Fruit fly (Drosophila melanogaster): Measurements from ENCODE around the gene CG8664.
A peak's percentile ranks its signal among the peaks of the same experiment; 100 is the strongest.

The CG8664 gene

DNA sequence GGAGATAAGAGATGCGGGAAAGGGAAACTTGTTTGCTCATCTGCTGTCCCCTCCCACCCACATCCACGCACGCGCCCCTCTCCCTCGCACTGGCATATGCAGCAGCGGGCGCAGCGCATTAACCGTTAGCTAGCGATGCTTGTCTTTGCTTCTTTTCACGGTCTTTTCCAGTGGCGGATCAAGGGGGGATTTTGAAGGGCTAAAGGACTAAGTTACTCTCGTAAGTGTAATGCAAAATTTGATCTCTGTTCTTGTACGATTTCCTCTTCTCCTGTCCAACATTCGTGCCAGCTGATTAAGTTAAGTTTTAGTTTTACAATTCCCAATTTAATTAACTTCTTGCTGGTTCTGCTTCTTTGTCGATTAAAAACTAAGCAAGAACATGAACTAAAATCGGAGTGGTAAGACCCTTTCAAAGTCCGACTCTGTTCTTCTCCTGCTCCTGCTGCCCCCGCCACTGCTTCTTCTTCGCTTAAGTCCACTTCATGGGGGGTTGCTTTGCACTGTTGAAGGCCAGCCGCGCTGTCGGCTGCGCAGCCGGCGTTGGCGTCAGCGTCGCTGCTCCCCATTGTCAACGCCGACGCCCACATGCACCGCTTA, 18.2 kb upstream of the CG8664 start (continued):
- TF ChIP-seq ap (GFP tag; IDR thresholded peaks at IDR 0.05) (no peak), CG32772 (GFP tag; IDR thresholded peaks at IDR 0.05) (peak; percentile 30; the same call in 1 of the 2 replicates), CG9817 (tag; optimal IDR thresholded peaks at IDR 0.05) (no peak), Awh (GFP tag; IDR thresholded peaks at IDR 0.05) (0 out of 2 replicates have a peak, but pooled peaks have one; percentile 33), MTF-1 (GFP tag; optimal IDR thresholded peaks at IDR 0.05; ENCODE audit: borderline replicate concordance) (no peak), CrebB (tag; optimal IDR thresholded peaks at IDR 0.05) (no peak), exex (tag; optimal IDR thresholded peaks at IDR 0.05) (no peak), grn (GFP tag; optimal IDR thresholded peaks at IDR 0.05) (peak; percentile 36), Lhr (GFP tag; optimal IDR thresholded peaks at IDR 0.05) (peak; percentile 3), lbe (GFP tag; optimal IDR thresholded peaks at IDR 0.05) (no peak), psq (GFP tag; optimal IDR thresholded peaks at IDR 0.05) (no peak), twi (tag; optimal IDR thresholded peaks at IDR 0.05) (peak; percentile 25), Neu2 (GFP tag; optimal IDR thresholded peaks at IDR 0.05; ENCODE audit: borderline replicate concordance) (no peak), Drgx (GFP tag; IDR thresholded peaks at IDR 0.05) (peak; percentile 68), CG10274 (GFP tag; optimal IDR thresholded peaks at IDR 0.05) (no peak), ken (GFP tag; IDR thresholded peaks at IDR 0.05) (peak; percentile 65; the same call in 1 of the 3 replicates), esg (GFP tag; conservative IDR thresholded peaks at IDR 0.05) (peak; percentile 21; the same call in 1 of the 2 replicates), gem (tag; optimal IDR thresholded peaks at IDR 0.05) (peak; percentile 69), NFAT (GFP tag; IDR thresholded peaks at IDR 0.05) (no peak), CG33213 (GFP tag; optimal IDR thresholded peaks at IDR 0.05) (no peak), wdn (GFP tag; IDR thresholded peaks at IDR 0.05) (no peak), CG31441 (GFP tag; IDR thresholded peaks at IDR 0.05) (peak; percentile 75), Abd-B (GFP tag; optimal IDR thresholded peaks at IDR 0.05) (peak; percentile 24), gce (GFP tag; IDR thresholded peaks at IDR 0.05) (0 out of 3 replicates have a peak, but pooled peaks have one; percentile 4), HLH3B (GFP tag; IDR thresholded peaks at IDR 0.05) (peak; percentile 34; the same call in 1 of the 2 replicates), lola (GFP tag; optimal IDR thresholded peaks at IDR 0.05) (peak in 1 of 3 experiments; percentile 76), D (optimal IDR thresholded peaks at IDR 0.05) (no peak), D (GFP tag; optimal IDR thresholded peaks at IDR 0.05) (peak; percentile 76), peb (GFP tag; IDR thresholded peaks at IDR 0.05) (peak; percentile 28; the same call in 1 of the 2 replicates), dmrt99B (tag; optimal IDR thresholded peaks at IDR 0.05) (peak; percentile 82), CG11247 (GFP tag; IDR thresholded peaks at IDR 0.05) (no peak), CG8944 (GFP tag; optimal IDR thresholded peaks at IDR 0.05) (peak; percentile 22), CG10979 (tag; optimal IDR thresholded peaks at IDR 0.05) (peak; percentile 80), grau (tag; optimal IDR thresholded peaks at IDR 0.05) (peak; percentile 49), CG13287 (GFP tag; IDR thresholded peaks at IDR 0.05; ENCODE audit: partially characterized antibody) (no peak), z (GFP tag; IDR thresholded peaks at IDR 0.05) (no peak), slp2 (GFP tag; optimal IDR thresholded peaks at IDR 0.05) (peak; percentile 42), CG2116 (GFP tag; optimal IDR thresholded peaks at IDR 0.05) (no peak), Dp (GFP tag; optimal IDR thresholded peaks at IDR 0.05) (no peak), CG4854 (GFP tag; optimal IDR thresholded peaks at IDR 0.05) (no peak), dysf (GFP tag; IDR thresholded peaks at IDR 0.05) (peak; percentile 53; the same call in 2 of the 3 replicates), chn (GFP tag; optimal IDR thresholded peaks at IDR 0.05) (peak; percentile 39), pum (GFP tag; optimal IDR thresholded peaks at IDR 0.05) (peak; percentile 60), ERR (GFP tag; optimal IDR thresholded peaks at IDR 0.05) (no peak), ro (GFP tag; IDR thresholded peaks at IDR 0.05) (no peak), nau (GFP tag; optimal IDR thresholded peaks at IDR 0.05) (peak; percentile 34), Taf1 (GFP tag; IDR thresholded peaks at IDR 0.05) (no peak), CG17612 (GFP tag; IDR thresholded peaks at IDR 0.05) (no peak), CG3163 (GFP tag; optimal IDR thresholded peaks at IDR 0.05) (peak; percentile 29), Six4 (GFP tag; optimal IDR thresholded peaks at IDR 0.05) (peak; percentile 59)
